Fruit fly (Drosophila melanogaster): ENCODE results near the gene pyd.

DNA sequence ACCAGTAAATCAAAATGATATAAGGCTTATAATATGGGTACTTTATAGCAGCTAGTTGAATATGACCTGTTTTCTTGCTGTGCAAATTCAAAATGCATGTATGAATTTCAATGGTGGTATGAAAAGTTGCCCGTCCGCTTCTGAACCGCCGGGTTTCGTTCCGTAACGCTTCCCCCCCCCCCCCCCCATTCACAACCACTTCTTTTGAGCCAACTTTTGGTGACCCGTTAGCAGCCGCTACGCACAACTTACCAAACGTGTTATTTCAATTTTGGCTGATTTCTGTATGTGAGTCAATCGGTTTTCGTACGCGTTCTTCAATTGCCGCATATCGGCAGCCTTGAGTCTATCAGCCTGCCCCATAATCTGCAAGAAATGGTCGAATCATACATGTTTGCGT, 138.0 kb downstream of the pyd start:
- TF ChIP-seq Sin3A (optimal IDR thresholded peaks at IDR 0.05) (no peak), h (optimal IDR thresholded peaks at IDR 0.05) (no peak), ttk (optimal IDR thresholded peaks at IDR 0.05) (no peak), Myc (optimal IDR thresholded peaks at IDR 0.05) (no peak), insv (optimal IDR thresholded peaks at IDR 0.05) (no peak), psq (optimal IDR thresholded peaks at IDR 0.05) (no peak)

Data from Kc167 (cell line).